Fruit fly (Drosophila melanogaster): Measurements from ENCODE around the gene chico.

The chico gene

dm6 chr2L:10220501-10221386 is 26.1 kb downstream of the chico start, which contains the start of the genes Npc1a and Prosalpha6 (continued):
- TF ChIP-seq toy (GFP tag; IDR thresholded peaks at IDR 0.05) (no peak), jing (GFP tag; optimal IDR thresholded peaks at IDR 0.05) (no peak), salm (tag; optimal IDR thresholded peaks at IDR 0.05) (no peak), Nf-YB (GFP tag; optimal IDR thresholded peaks at IDR 0.05) (no peak), CG13424 (tag; optimal IDR thresholded peaks at IDR 0.05) (no peak), en (GFP tag; optimal IDR thresholded peaks at IDR 0.05) (no peak), CG9876 (GFP tag; optimal IDR thresholded peaks at IDR 0.05) (no peak), wor (GFP tag; IDR thresholded peaks at IDR 0.05) (no peak), tna (GFP tag; IDR thresholded peaks at IDR 0.05; ENCODE audit: partially characterized antibody) (no peak), ems (GFP tag; optimal IDR thresholded peaks at IDR 0.05) (no peak), CG10267 (tag; optimal IDR thresholded peaks at IDR 0.05) (peak; percentile 20), CG1529 (GFP tag; optimal IDR thresholded peaks at IDR 0.05) (no peak), crp (GFP tag; optimal IDR thresholded peaks at IDR 0.05) (peak in 1 of 2 experiments; percentile 10), CG4404 (GFP tag; IDR thresholded peaks at IDR 0.05) (no peak), CG2889 (GFP tag; IDR thresholded peaks at IDR 0.05) (no peak), phol (tag; optimal IDR thresholded peaks at IDR 0.05) (peak; percentile 61), Aef1 (GFP tag; IDR thresholded peaks at IDR 0.05) (no peak), twi (tag; optimal IDR thresholded peaks at IDR 0.05) (no peak), Sox102F (GFP tag; optimal IDR thresholded peaks at IDR 0.05) (no peak)

dm6 chr2L:10220010-10220409 is 26.9 kb downstream of the chico start:
- TF ChIP-seq sens (GFP tag), result peak; percentile 40
- TF ChIP-seq CG15479 (GFP tag; optimal IDR thresholded peaks at IDR 0.05), result peak; percentile 14
- TF ChIP-seq Pdp1 (GFP tag; optimal IDR thresholded peaks at IDR 0.05), result peak in 1 of 2 experiments; percentile 96
- TF ChIP-seq CG17361 (GFP tag; IDR thresholded peaks at IDR 0.05), result no peak
- no peak for TF ChIP-seq CG32532 (GFP tag; IDR thresholded peaks at IDR 0.05)
- no peak for TF ChIP-seq phol (tag; optimal IDR thresholded peaks at IDR 0.05)
- peak; percentile 52 for TF ChIP-seq nerfin-1 (tag; optimal IDR thresholded peaks at IDR 0.05)
- TF ChIP-seq HLH3B (GFP tag; IDR thresholded peaks at IDR 0.05), result 0 out of 2 replicates have a peak, but pooled peaks have one; percentile 8
- TF ChIP-seq scrt (GFP tag; optimal IDR thresholded peaks at IDR 0.05), result peak; percentile 36
- TF ChIP-seq CG2199 (GFP tag; IDR thresholded peaks at IDR 0.05), result 0 out of 3 replicates have a peak, but pooled peaks have one; percentile 32
- TF ChIP-seq hth (optimal IDR thresholded peaks at IDR 0.05), result no peak
- no peak for TF ChIP-seq CG3995 (GFP tag; optimal IDR thresholded peaks at IDR 0.05)
- TF ChIP-seq eve (GFP tag; optimal IDR thresholded peaks at IDR 0.05), result peak in 1 of 2 experiments; percentile 75
- peak; percentile 5 for TF ChIP-seq cad (GFP tag; optimal IDR thresholded peaks at IDR 0.05)

dm6 chr2L:10210631-10211557 is 36.0 kb downstream of the chico start, which contains the start of the genes CG5727 and ath:
Gene CG5727 (minus strand): TSS chr2L:10210681.
Gene ath (plus strand): TSS chr2L:10211143.
- no peak for TF ChIP-seq repo (GFP tag; optimal IDR thresholded peaks at IDR 0.05)
- no peak for TF ChIP-seq otp (GFP tag; IDR thresholded peaks at IDR 0.05)
- TF ChIP-seq cg (GFP tag; optimal IDR thresholded peaks at IDR 0.05), result no peak
- TF ChIP-seq Dip3 (GFP tag; optimal IDR thresholded peaks at IDR 0.05), result no peak
- TF ChIP-seq CG4404 (GFP tag; IDR thresholded peaks at IDR 0.05), result no peak
- TF ChIP-seq CG11504 (tag; optimal IDR thresholded peaks at IDR 0.05), result no peak
- TF ChIP-seq pita (GFP tag; optimal IDR thresholded peaks at IDR 0.05), result no peak
- no peak for TF ChIP-seq CG6813 (GFP tag; optimal IDR thresholded peaks at IDR 0.05)
- TF ChIP-seq ase (GFP tag; IDR thresholded peaks at IDR 0.05), result no peak
- TF ChIP-seq E2f2 (GFP tag; IDR thresholded peaks at IDR 0.05), result peak; percentile 34
- no peak for TF ChIP-seq CG8089 (GFP tag; optimal IDR thresholded peaks at IDR 0.05)
- no peak for TF ChIP-seq Ets97D (GFP tag; optimal IDR thresholded peaks at IDR 0.05)
- no peak for TF ChIP-seq CG3163 (GFP tag; optimal IDR thresholded peaks at IDR 0.05)
- no peak for TF ChIP-seq Sin3A (optimal IDR thresholded peaks at IDR 0.05)
- TF ChIP-seq CG3995 (GFP tag; optimal IDR thresholded peaks at IDR 0.05), result peak; percentile 15
- TF ChIP-seq Fer2 (tag; optimal IDR thresholded peaks at IDR 0.05), result no peak
